Fruit fly (Drosophila melanogaster) whole organism, pupa: ENCODE results near the gene Uch.

Experiments
- CG15710 ChIP-seq: fragments of 200-800 bp; sonication (Bioruptor generic); optimal IDR thresholded peaks from 2 replicates; lab custom pipeline; 2018; ENCODE audit warnings: missing biosample characterization, mild to moderate bottlenecking, missing genetic modification characterization, moderate library complexity
- CG17806 ChIP-seq: fragments of 200-800 bp; sonication (Bioruptor generic); optimal IDR thresholded peaks from 2 replicates; lab custom pipeline; 2018; ENCODE audit warnings: missing biosample characterization, mild to moderate bottlenecking, missing genetic modification characterization, moderate library complexity
- CG8301 ChIP-seq: fragments of 200-800 bp; sonication (Bioruptor generic); optimal IDR thresholded peaks from 2 replicates; lab custom pipeline; 2018; ENCODE audit warnings: missing biosample characterization, mild to moderate bottlenecking, missing genetic modification characterization
- Pif1A ChIP-seq: fragments of 200-800 bp; sonication (Bioruptor generic); optimal IDR thresholded peaks from 3 replicates; lab custom pipeline; 2016; ENCODE audit warnings: missing biosample characterization, missing genetic modification characterization
- fd96Ca ChIP-seq: fragments of 200-800 bp; sonication (Bioruptor generic); IDR thresholded peaks from 3 replicates; pipeline ENCODE4 v1.3.6; 2022; ENCODE audit warnings: missing biosample characterization, missing genetic modification characterization
- gl ChIP-seq: fragments of 200-800 bp; sonication (Bioruptor generic); optimal IDR thresholded peaks from 2 replicates; lab custom pipeline; 2018; ENCODE audit warnings: missing biosample characterization, mild to moderate bottlenecking, missing genetic modification characterization
- rn ChIP-seq: fragments of 200-800 bp; sonication (Bioruptor generic); IDR thresholded peaks from 2 replicates; pipeline ENCODE4 v1.3.6; 2022; ENCODE audit warnings: missing biosample characterization, missing genetic modification characterization

- TF ChIP-seq CG17806 (tag; lab: Kevin White, UChicago) (no peak), CG15710 (tag; lab: Kevin White, UChicago) (no peak), Pif1A (GFP tag; lab: Kevin White, UChicago) (no peak), gl (tag; lab: Kevin White, UChicago) (no peak), CG8301 (tag; lab: Kevin White, UChicago) (no peak), rn (GFP tag; lab: Robert Waterston, UW) (no peak), fd96Ca (GFP tag; lab: Robert Waterston, UW) (no peak)
These were observed 45.0 kb downstream of the Uch start for dm6 chr2L:2168894-2169456.
